Worm (Caenorhabditis elegans) whole organism, early embryonic: ENCODE measurements around the gene C05D12.5.

Experiments
- F13C5.2 ChIP-seq: sonication (generic microtip); optimal IDR thresholded peaks from 2 replicates; lab custom pipeline; 2017; ENCODE audit warnings: mild to moderate bottlenecking, missing genetic modification characterization, inconsistent platforms, missing compliant biosample characterization
- ets-7 ChIP-seq: sonication (generic microtip); optimal IDR thresholded peaks from 2 replicates; lab custom pipeline; 2016; ENCODE audit warnings: missing genotype, missing genetic modification characterization, missing compliant biosample characterization
- flt-1 ChIP-seq: fragments of 200-800 bp; sonication (Bioruptor generic); IDR thresholded peaks from 2 replicates; pipeline ENCODE4 v1.3.6; 2022; ENCODE audit warnings: missing genetic modification characterization, missing compliant biosample characterization
- tra-4 ChIP-seq: sonication (generic microtip); optimal IDR thresholded peaks from 2 replicates; lab custom pipeline; 2017; ENCODE audit warnings: missing genetic modification characterization, missing compliant biosample characterization

DNA sequence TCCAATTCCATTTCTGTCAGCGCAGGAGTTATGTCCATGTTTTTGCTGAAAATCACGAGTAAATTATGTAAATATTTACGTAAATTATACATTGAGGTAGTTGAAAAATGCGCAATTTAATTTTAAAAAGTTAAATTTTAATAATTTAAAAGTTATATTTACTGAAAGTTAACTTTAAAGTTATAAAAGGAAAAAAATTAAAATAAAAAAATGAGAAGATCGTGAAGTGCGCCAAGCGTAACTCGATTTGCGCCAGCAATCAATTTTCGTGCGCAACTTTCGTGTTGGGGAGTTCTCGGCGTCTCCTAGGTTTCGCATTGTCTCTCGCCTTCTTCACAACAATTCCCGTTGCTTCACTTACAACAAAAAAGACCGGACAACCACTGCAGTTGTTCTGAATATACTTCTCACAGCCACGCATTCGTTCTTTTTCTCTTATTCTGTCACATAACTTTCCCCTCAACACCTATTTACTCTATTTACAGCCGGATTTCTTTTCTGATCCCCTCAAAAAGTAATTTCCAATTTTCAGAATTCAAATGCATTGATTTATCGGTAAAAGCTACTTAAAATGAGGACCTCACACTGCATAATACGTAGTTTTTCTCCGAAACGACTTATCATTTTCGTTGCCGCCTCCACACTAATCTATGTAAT, 39.6 kb downstream of the C05D12.5 start, which contains the start of the genes metl-1 and W02B12.11:
- peak; percentile 72 for TF ChIP-seq flt-1
- no peak for TF ChIP-seq tra-4 (tag; lab: Kevin White, UChicago)
- TF ChIP-seq F13C5.2: peak; percentile 44
- TF ChIP-seq ets-7 (tag; lab: Kevin White, UChicago): no peak
